Worm (Caenorhabditis elegans): ENCODE results near the gene Y82E9BR.5.

The Y82E9BR.5 gene

DNA sequence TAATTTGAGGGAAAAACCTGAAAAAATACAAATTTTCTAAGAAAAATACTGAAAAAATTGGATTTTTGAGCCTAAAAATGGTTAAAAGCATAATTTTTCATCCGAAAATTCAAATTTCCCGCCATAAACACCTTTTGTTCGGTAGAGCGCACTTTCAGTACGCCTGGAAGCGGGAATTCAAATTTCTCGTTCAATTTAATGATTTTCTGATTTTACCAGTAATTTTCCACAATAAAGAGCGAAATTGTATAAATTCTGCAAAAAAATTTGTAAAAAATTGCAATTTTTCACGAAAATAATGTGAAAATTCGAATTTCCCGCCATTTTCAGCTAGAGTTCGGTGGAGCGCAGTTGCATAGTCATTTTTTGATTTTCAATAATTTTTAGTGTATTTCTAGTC lies 44.3 kb downstream of the Y82E9BR.5 start:
- peak; percentile 14 for TF ChIP-seq efl-1 (GFP tag; optimal IDR thresholded peaks at IDR 0.05)
- no peak for TF ChIP-seq Y95B8A.8 (GFP tag; IDR thresholded peaks at IDR 0.05)
- TF ChIP-seq mcd-1 (GFP tag; IDR thresholded peaks at IDR 0.05) = peak; percentile 61
- TF ChIP-seq ceh-91 (GFP tag; IDR thresholded peaks at IDR 0.05) = no peak
- 0 out of 2 replicates have a peak, but pooled peaks have one; percentile 19 for TF ChIP-seq D2030.7 (GFP tag; IDR thresholded peaks at IDR 0.05)
- TF ChIP-seq lin-54 (GFP tag; optimal IDR thresholded peaks at IDR 0.05) = peak; percentile 72

- TF ChIP-seq ceh-91 (GFP tag; IDR thresholded peaks at IDR 0.05) = no peak
- TF ChIP-seq mcd-1 (GFP tag; IDR thresholded peaks at IDR 0.05) = peak; percentile 81
- no peak for TF ChIP-seq repo-1 (tag; optimal IDR thresholded peaks at IDR 0.05)
- TF ChIP-seq efl-1 (GFP tag; optimal IDR thresholded peaks at IDR 0.05) = peak; percentile 45
- peak; percentile 9 for TF ChIP-seq lsl-1 (GFP tag; optimal IDR thresholded peaks at IDR 0.05)
- TF ChIP-seq lin-54 (GFP tag; optimal IDR thresholded peaks at IDR 0.05) = peak; percentile 82
These were observed 45.1 kb downstream of the Y82E9BR.5 start for ce11 chrIII:1429275-1429674.

ce11 chrIII:1429920-1430437 lies 45.8 kb downstream of the Y82E9BR.5 start:
- no peak for TF ChIP-seq Y67H2A.10 (GFP tag; conservative IDR thresholded peaks at IDR 0.05)
- peak; percentile 94 for TF ChIP-seq hmg-1.2 (GFP tag; IDR thresholded peaks at IDR 0.05)
- TF ChIP-seq rpc-1 (optimal IDR thresholded peaks at IDR 0.05) = no peak
- no peak for TF ChIP-seq rpc-1 (tag; optimal IDR thresholded peaks at IDR 0.05)
- no peak for TF ChIP-seq C06A6.2 (GFP tag; conservative IDR thresholded peaks at IDR 0.05)

DNA sequence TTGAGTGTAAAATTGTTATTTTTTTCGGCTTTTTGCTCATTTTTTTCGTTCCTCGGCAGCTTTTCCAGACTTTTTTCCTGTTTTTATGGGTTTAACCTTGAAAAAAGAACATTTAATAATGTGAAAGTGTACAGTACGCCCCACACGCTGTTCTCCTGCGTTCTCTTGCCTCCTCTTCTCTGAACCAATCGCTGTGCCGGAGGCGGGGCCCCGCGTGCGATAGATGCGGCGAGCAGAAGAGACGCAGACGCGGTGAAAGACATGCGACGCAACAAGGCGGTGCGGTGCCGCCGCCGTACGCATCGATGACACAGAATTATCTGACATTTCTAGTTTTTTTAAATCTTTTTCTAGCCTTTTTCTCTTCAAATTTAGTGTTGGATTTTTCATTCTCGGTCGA lies 52.6 kb downstream of the Y82E9BR.5 start:
- no peak for TF ChIP-seq let-526 (GFP tag; IDR thresholded peaks at IDR 0.05)
- no peak for TF ChIP-seq madf-3 (GFP tag; IDR thresholded peaks at IDR 0.05)
- peak; percentile 88 for TF ChIP-seq nfyb-1 (GFP tag; IDR thresholded peaks at IDR 0.05)
- TF ChIP-seq madf-8 (GFP tag; conservative IDR thresholded peaks at IDR 0.05) = no peak
- no peak for TF ChIP-seq hlh-26 (GFP tag; conservative IDR thresholded peaks at IDR 0.05)
- TF ChIP-seq D2030.7 (GFP tag; IDR thresholded peaks at IDR 0.05) = no peak
- no peak for TF ChIP-seq lin-26 (GFP tag; IDR thresholded peaks at IDR 0.05)
- no peak for TF ChIP-seq fkh-3 (tag; optimal IDR thresholded peaks at IDR 0.05)
- no peak for TF ChIP-seq F57A8.1 (GFP tag; optimal IDR thresholded peaks at IDR 0.05)
- no peak for TF ChIP-seq hsf-1 (GFP tag; IDR thresholded peaks at IDR 0.05)
- TF ChIP-seq attf-6 (GFP tag; IDR thresholded peaks at IDR 0.05) = no peak
- peak; percentile 61; the same call in 1 of the 2 replicates for TF ChIP-seq egrh-3 (GFP tag; IDR thresholded peaks at IDR 0.05)
- no peak for TF ChIP-seq F22D6.2 (tag; optimal IDR thresholded peaks at IDR 0.05)
- no peak for TF ChIP-seq B0019.2 (GFP tag; conservative IDR thresholded peaks at IDR 0.05)
- no peak for TF ChIP-seq snpc-4 (GFP tag; optimal IDR thresholded peaks at IDR 0.05)
- no peak for TF ChIP-seq snpc-4 (tag; optimal IDR thresholded peaks at IDR 0.05)
- TF ChIP-seq B0261.1 (tag; optimal IDR thresholded peaks at IDR 0.05) = no peak
- no peak for TF ChIP-seq egl-18 (GFP tag; IDR thresholded peaks at IDR 0.05)
- TF ChIP-seq nhr-179 (tag; optimal IDR thresholded peaks at IDR 0.05) = no peak
- TF ChIP-seq bed-1 (GFP tag; IDR thresholded peaks at IDR 0.05) = no peak
- TF ChIP-seq lsl-1 (GFP tag; optimal IDR thresholded peaks at IDR 0.05) = no peak
- TF ChIP-seq F39B2.1 (GFP tag; IDR thresholded peaks at IDR 0.05) = no peak
- TF ChIP-seq nhr-120 (GFP tag; IDR thresholded peaks at IDR 0.05) = no peak
- peak; percentile 93 for TF ChIP-seq hmg-1.2 (GFP tag; IDR thresholded peaks at IDR 0.05)
- no peak for TF ChIP-seq lsy-27 (tag; optimal IDR thresholded peaks at IDR 0.05; ENCODE audit: borderline replicate concordance, insufficient read depth)
- no peak for TF ChIP-seq bed-2 (GFP tag; IDR thresholded peaks at IDR 0.05)
- TF ChIP-seq die-1 (tag; optimal IDR thresholded peaks at IDR 0.05) = no peak
- peak; percentile 42; the same call in 1 of the 2 replicates for TF ChIP-seq mcd-1 (GFP tag; IDR thresholded peaks at IDR 0.05)
- TF ChIP-seq ceh-27 (GFP tag; optimal IDR thresholded peaks at IDR 0.05) = no peak

All from whole organism, young adult.